Fruit fly (Drosophila melanogaster): ENCODE results near the gene PIG-B.

DNA sequence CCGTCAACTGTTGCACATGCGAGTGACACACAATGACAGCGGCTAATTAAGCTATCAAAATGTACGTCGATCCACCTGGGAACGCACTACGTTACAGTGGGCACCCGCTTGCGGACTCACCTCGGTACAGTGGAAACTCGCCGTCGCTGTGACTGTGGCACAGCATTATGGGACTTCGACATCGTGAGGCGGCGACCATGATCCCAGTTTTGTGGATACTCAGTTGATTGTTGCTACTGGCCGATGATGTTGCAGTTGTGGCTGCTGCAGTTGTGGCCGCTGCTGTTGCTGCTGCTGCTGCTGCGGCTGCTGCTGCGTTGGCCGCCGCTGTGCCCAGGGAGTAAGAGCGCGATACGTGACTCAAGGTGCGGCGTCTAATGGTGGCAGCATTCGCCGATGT, 11.3 kb upstream of the PIG-B start:
- no peak for TF ChIP-seq gl (tag; optimal IDR thresholded peaks at IDR 0.05)
- TF ChIP-seq CG15710 (tag; optimal IDR thresholded peaks at IDR 0.05) = no peak
- TF ChIP-seq rn (GFP tag; IDR thresholded peaks at IDR 0.05) = no peak
- no peak for TF ChIP-seq CG13204 (GFP tag; optimal IDR thresholded peaks at IDR 0.05)
- TF ChIP-seq CG4496 (GFP tag; IDR thresholded peaks at IDR 0.05) = peak; percentile 58; the same call in 2 of the 3 replicates
- TF ChIP-seq CG9948 (tag; optimal IDR thresholded peaks at IDR 0.05) = no peak
- no peak for TF ChIP-seq D1 (tag; optimal IDR thresholded peaks at IDR 0.05)
